Fruit fly (Drosophila melanogaster) whole organism, prepupa: ENCODE data around the gene CG33687.

Experiments
- Blimp-1 ChIP-seq: fragments of 200-800 bp; sonication (Bioruptor generic); optimal IDR thresholded peaks from 3 replicates; lab custom pipeline; 2017; ENCODE audit warnings: missing biosample characterization, missing genetic modification characterization, mild to moderate bottlenecking, moderate library complexity, missing genetic modification reagents
- CG10669 ChIP-seq: fragments of 200-800 bp; sonication (Bioruptor generic); optimal IDR thresholded peaks from 3 replicates; lab custom pipeline; 2018; ENCODE audit warnings: missing biosample characterization, mild to moderate bottlenecking, missing genetic modification characterization, moderate library complexity
- CG11294 ChIP-seq: fragments of 200-800 bp; sonication (Bioruptor generic); IDR thresholded peaks from 2 replicates; pipeline ENCODE4 v1.3.6; 2022; ENCODE audit warnings: missing biosample characterization, missing genetic modification characterization
- CG11762 ChIP-seq: fragments of 200-800 bp; sonication (Bioruptor generic); optimal IDR thresholded peaks from 3 replicates; lab custom pipeline; 2016; ENCODE audit warnings: missing biosample characterization, missing genetic modification characterization; ENCODE audit not compliant: insufficient read depth
- CG11902 ChIP-seq: fragments of 200-800 bp; sonication (Bioruptor generic); optimal IDR thresholded peaks from 3 replicates; lab custom pipeline; 2016; ENCODE audit warnings: missing biosample characterization, missing genetic modification characterization
- CG15336 ChIP-seq: fragments of 200-800 bp; sonication (Bioruptor generic); IDR thresholded peaks from 2 replicates; pipeline ENCODE4 v1.3.6; 2022; ENCODE audit warnings: missing biosample characterization, missing genetic modification characterization
- CG1621 ChIP-seq: fragments of 200-800 bp; sonication (Bioruptor generic); optimal IDR thresholded peaks from 3 replicates; lab custom pipeline; 2018; ENCODE audit warnings: missing biosample characterization, mild to moderate bottlenecking, missing genetic modification characterization
- CG16779 ChIP-seq: fragments of 200-800 bp; sonication (Bioruptor generic); optimal IDR thresholded peaks from 3 replicates; lab custom pipeline; 2017; ENCODE audit warnings: missing biosample characterization, mild to moderate bottlenecking, missing genetic modification characterization
- CG32006 ChIP-seq: fragments of 200-800 bp; sonication (Bioruptor generic); optimal IDR thresholded peaks from 3 replicates; lab custom pipeline; 2017; ENCODE audit warnings: missing biosample characterization, mild to moderate bottlenecking, missing genetic modification characterization
- CG34406 ChIP-seq: fragments of 200-800 bp; sonication (Bioruptor generic); optimal IDR thresholded peaks from 3 replicates; lab custom pipeline; 2016; ENCODE audit warnings: missing biosample characterization, missing genetic modification characterization
- CG3919 ChIP-seq: fragments of 200-800 bp; sonication (Bioruptor generic); optimal IDR thresholded peaks from 3 replicates; lab custom pipeline; 2016; ENCODE audit warnings: missing biosample characterization, missing genetic modification characterization
- CG4318 ChIP-seq: fragments of 200-800 bp; sonication (Bioruptor generic); optimal IDR thresholded peaks from 3 replicates; lab custom pipeline; 2017; ENCODE audit warnings: missing biosample characterization, mild to moderate bottlenecking, missing genetic modification characterization
- CG6276 ChIP-seq: fragments of 200-800 bp; sonication (Bioruptor generic); optimal IDR thresholded peaks from 2 replicates; lab custom pipeline; 2017; ENCODE audit warnings: missing biosample characterization, mild to moderate bottlenecking, missing genetic modification characterization
- CG6792 ChIP-seq: fragments of 200-800 bp; sonication (Bioruptor generic); optimal IDR thresholded peaks from 3 replicates; lab custom pipeline; 2016; ENCODE audit warnings: missing biosample characterization, missing genetic modification characterization
- CG6854 ChIP-seq: fragments of 200-800 bp; sonication (Bioruptor generic); optimal IDR thresholded peaks from 2 replicates; lab custom pipeline; 2017; ENCODE audit warnings: missing biosample characterization, mild to moderate bottlenecking, missing genetic modification characterization
- CG7368 ChIP-seq: fragments of 200-800 bp; sonication (Bioruptor generic); optimal IDR thresholded peaks from 3 replicates; lab custom pipeline; 2016; ENCODE audit warnings: missing biosample characterization, missing genetic modification characterization
- CG8119 ChIP-seq: fragments of 200-800 bp; sonication (Bioruptor generic); IDR thresholded peaks from 3 replicates; pipeline ENCODE4 v1.3.6; 2022; ENCODE audit warnings: missing biosample characterization, missing genetic modification characterization
- CG8319 ChIP-seq: fragments of 200-800 bp; sonication (Bioruptor generic); optimal IDR thresholded peaks from 3 replicates; lab custom pipeline; 2016; ENCODE audit warnings: missing biosample characterization, missing genetic modification characterization
- CG8632 ChIP-seq: fragments of 200-800 bp; sonication (Bioruptor generic); optimal IDR thresholded peaks from 3 replicates; lab custom pipeline; 2016; ENCODE audit warnings: missing biosample characterization, missing genetic modification characterization
- CG9139 ChIP-seq: fragments of 200-800 bp; sonication (Bioruptor generic); optimal IDR thresholded peaks from 3 replicates; lab custom pipeline; 2017; ENCODE audit warnings: missing biosample characterization, mild to moderate bottlenecking, missing genetic modification characterization
- Eip75B ChIP-seq: fragments of 200-800 bp; sonication (Bioruptor generic); optimal IDR thresholded peaks from 3 replicates; lab custom pipeline; 2016; ENCODE audit warnings: missing biosample characterization, missing genetic modification characterization
- Eip78C ChIP-seq: fragments of 200-800 bp; sonication (Bioruptor generic); peaks from one replicate; lab custom pipeline; 2016; ENCODE audit warnings: missing biosample characterization, missing genetic modification characterization
- Ets21C ChIP-seq: fragments of 200-800 bp; sonication (Bioruptor generic); optimal IDR thresholded peaks from 3 replicates; lab custom pipeline; 2016; ENCODE audit warnings: missing biosample characterization, missing genetic modification characterization
- Ets96B ChIP-seq: fragments of 200-800 bp; optimal IDR thresholded peaks from 2 replicates; lab custom pipeline; 2019; ENCODE audit warnings: missing biosample characterization, mild to moderate bottlenecking, missing genetic modification characterization, moderate library complexity
- Gug ChIP-seq: fragments of 200-800 bp; sonication (Bioruptor generic); IDR thresholded peaks from 2 replicates; pipeline ENCODE4 v1.3.6; 2022; ENCODE audit warnings: missing biosample characterization, missing genetic modification characterization
- Hr38 ChIP-seq: sonication (Bioruptor generic); optimal IDR thresholded peaks from 2 replicates; lab custom pipeline; 2016; ENCODE audit warnings: missing biosample characterization, missing genetic modification characterization
- Hr4 ChIP-seq: fragments of 200-800 bp; sonication (Bioruptor generic); optimal IDR thresholded peaks from 3 replicates; lab custom pipeline; 2016; ENCODE audit warnings: missing biosample characterization, missing genetic modification characterization
- Lpt ChIP-seq: fragments of 200-800 bp; sonication (Bioruptor generic); optimal IDR thresholded peaks from 3 replicates; lab custom pipeline; 2016; ENCODE audit warnings: missing biosample characterization, missing genetic modification characterization
- Met ChIP-seq: fragments of 200-800 bp; sonication (Bioruptor generic); optimal IDR thresholded peaks from 3 replicates; lab custom pipeline; 2016; ENCODE audit warnings: missing biosample characterization, missing genetic modification characterization
- OdsH ChIP-seq: fragments of 200-800 bp; sonication (Bioruptor generic); optimal IDR thresholded peaks from 3 replicates; lab custom pipeline; 2016; ENCODE audit warnings: missing biosample characterization, missing genetic modification characterization
- Smox ChIP-seq: fragments of 200-800 bp; sonication (Bioruptor generic); optimal IDR thresholded peaks from 3 replicates; lab custom pipeline; 2016; ENCODE audit warnings: missing biosample characterization, missing genetic modification characterization
- Sox102F ChIP-seq: fragments of 200-800 bp; sonication (Bioruptor generic); optimal IDR thresholded peaks from 2 replicates; lab custom pipeline; 2016; ENCODE audit warnings: missing biosample characterization, mild to moderate bottlenecking, missing genetic modification characterization
- Sox15 ChIP-seq: fragments of 200-800 bp; sonication (Bioruptor generic); optimal IDR thresholded peaks from 3 replicates; lab custom pipeline; 2016; ENCODE audit warnings: missing biosample characterization, missing genetic modification characterization
- achi ChIP-seq: fragments of 200-800 bp; sonication (Bioruptor generic); optimal IDR thresholded peaks from 3 replicates; lab custom pipeline; 2016; ENCODE audit warnings: missing biosample characterization, missing genetic modification characterization
- acj6 ChIP-seq: fragments of 200-800 bp; sonication (Bioruptor generic); optimal IDR thresholded peaks from 3 replicates; lab custom pipeline; 2016; ENCODE audit warnings: missing biosample characterization, missing genetic modification characterization
- eg ChIP-seq: fragments of 200-800 bp; sonication (Bioruptor generic); IDR thresholded peaks from 3 replicates; pipeline ENCODE4 v1.3.6; 2022; ENCODE audit warnings: missing biosample characterization, missing genetic modification characterization
- esn ChIP-seq: fragments of 200-800 bp; sonication (Bioruptor generic); optimal IDR thresholded peaks from 2 replicates; lab custom pipeline; 2016; ENCODE audit warnings: missing biosample characterization, mild to moderate bottlenecking, missing genetic modification characterization, moderate library complexity
- fd59A ChIP-seq: fragments of 200-800 bp; sonication (Bioruptor generic); optimal IDR thresholded peaks from 2 replicates; lab custom pipeline; 2017; ENCODE audit warnings: missing biosample characterization, mild to moderate bottlenecking, missing genetic modification characterization, missing genetic modification reagents
- fd85E ChIP-seq: fragments of 200-800 bp; sonication (Bioruptor generic); optimal IDR thresholded peaks from 3 replicates; lab custom pipeline; 2016; ENCODE audit warnings: missing biosample characterization, missing genetic modification characterization
- fkh ChIP-seq: fragments of 200-800 bp; sonication (Bioruptor generic); optimal IDR thresholded peaks from 3 replicates; lab custom pipeline; 2017; ENCODE audit warnings: missing biosample characterization, mild to moderate bottlenecking, missing genetic modification characterization, moderate library complexity
- lz ChIP-seq: fragments of 200-800 bp; sonication (Bioruptor generic); optimal IDR thresholded peaks from 3 replicates; lab custom pipeline; 2016; ENCODE audit warnings: missing biosample characterization, missing genetic modification characterization
- net ChIP-seq: fragments of 200-800 bp; sonication (Bioruptor generic); optimal IDR thresholded peaks from 3 replicates; lab custom pipeline; 2016; ENCODE audit warnings: missing biosample characterization, missing genetic modification characterization
- salr ChIP-seq, 2 experiments: fragments of 200-800 bp; sonication (Bioruptor generic); optimal IDR thresholded peaks; 3 replicates each; lab custom pipeline; 2016 to 2018; ENCODE audit warnings: missing biosample characterization in 2 of 2, missing genetic modification characterization in 2 of 2, mild to moderate bottlenecking in 1 of 2
- spab ChIP-seq: fragments of 200-800 bp; sonication (Bioruptor generic); optimal IDR thresholded peaks from 2 replicates; lab custom pipeline; 2017; ENCODE audit warnings: missing biosample characterization, mild to moderate bottlenecking, missing genetic modification characterization, missing genetic modification reagents
- ss ChIP-seq, 2 experiments: fragments of 200-800 bp; sonication (Bioruptor generic); optimal IDR thresholded peaks; 2 replicates in 1 of 2; 3 replicates in 1 of 2; lab custom pipeline; 2017 to 2018; ENCODE audit warnings: mild to moderate bottlenecking in 2 of 2, missing biosample characterization in 2 of 2, missing genetic modification characterization in 2 of 2, moderate library complexity in 1 of 2
- svp ChIP-seq: fragments of 200-800 bp; sonication (Bioruptor generic); peaks from one replicate; lab custom pipeline; 2016; ENCODE audit warnings: missing biosample characterization, missing genetic modification characterization
- topi ChIP-seq: fragments of 200-800 bp; sonication (Bioruptor generic); optimal IDR thresholded peaks from 3 replicates; lab custom pipeline; 2016; ENCODE audit warnings: missing biosample characterization, missing genetic modification characterization

The CG33687 gene

DNA sequence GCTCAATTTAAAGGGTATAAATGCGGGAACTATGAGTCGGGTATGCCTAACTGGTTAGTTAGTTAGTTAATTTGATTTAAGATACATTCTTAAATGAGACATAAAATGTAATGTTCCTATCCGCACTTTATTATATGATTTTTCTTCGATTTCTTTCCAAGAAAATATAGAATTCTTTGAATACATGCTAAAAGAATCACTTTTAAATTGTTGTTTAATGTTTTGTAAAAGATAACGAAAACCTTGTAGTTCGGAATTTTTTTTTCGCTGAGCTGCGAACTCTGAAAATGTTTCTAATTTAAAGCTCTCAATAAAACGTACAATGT, 37.6 kb upstream of the CG33687 start:
- no peak for TF ChIP-seq Smox (GFP tag; lab: Kevin White, UChicago)
- TF ChIP-seq CG32006 (GFP tag; lab: Kevin White, UChicago), result no peak
- no peak for TF ChIP-seq CG6792 (GFP tag; lab: Kevin White, UChicago)
- no peak for TF ChIP-seq CG10669 (GFP tag; lab: Kevin White, UChicago)
- peak; percentile 1 for TF ChIP-seq CG4318 (GFP tag; lab: Kevin White, UChicago)
- no peak for TF ChIP-seq Lpt (GFP tag; lab: Kevin White, UChicago)
- TF ChIP-seq fkh (GFP tag; lab: Kevin White, UChicago), result no peak
- peak; percentile 69 for TF ChIP-seq Eip78C (GFP tag; lab: Kevin White, UChicago)
- TF ChIP-seq esn, result no peak
- no peak for TF ChIP-seq CG34406
- no peak for TF ChIP-seq achi
- no peak for TF ChIP-seq acj6 (GFP tag; lab: Kevin White, UChicago)
- TF ChIP-seq CG6276 (GFP tag; lab: Kevin White, UChicago), result no peak
- no peak for TF ChIP-seq CG9139
- no peak for TF ChIP-seq CG7368 (GFP tag; lab: Kevin White, UChicago)
- no peak for TF ChIP-seq CG16779 (tag; lab: Kevin White, UChicago)
- no peak for TF ChIP-seq CG11762 (GFP tag; lab: Kevin White, UChicago)
- no peak for TF ChIP-seq net
- no peak for TF ChIP-seq Hr38 (GFP tag; lab: Kevin White, UChicago)
- no peak for TF ChIP-seq ss (GFP tag; optimal IDR thresholded peaks at IDR 0.05; lab: Kevin White, UChicago)
- peak; percentile 11 for TF ChIP-seq OdsH
- no peak for TF ChIP-seq eg (GFP tag; lab: Robert Waterston, UW)
- no peak for TF ChIP-seq CG11294 (GFP tag; lab: Robert Waterston, UW)
- no peak for TF ChIP-seq Met (GFP tag; lab: Kevin White, UChicago)
- peak; percentile 59 for TF ChIP-seq svp
- no peak for TF ChIP-seq salr (GFP tag; optimal IDR thresholded peaks at IDR 0.05; lab: Kevin White, UChicago)
- no peak for TF ChIP-seq CG6854 (GFP tag; lab: Kevin White, UChicago)
- peak; percentile 10 for TF ChIP-seq Hr4 (GFP tag; lab: Kevin White, UChicago)
- TF ChIP-seq, all 60 proteins: peak for 5

- TF ChIP-seq CG8119 (GFP tag; lab: Robert Waterston, UW) (peak; percentile 57), Smox (GFP tag; lab: Kevin White, UChicago) (peak; percentile 32), Sox15 (GFP tag; lab: Kevin White, UChicago) (no peak), CG11902 (no peak), CG8319 (GFP tag; lab: Kevin White, UChicago) (no peak), Eip75B (GFP tag; lab: Kevin White, UChicago) (peak; percentile 12), CG15336 (GFP tag; lab: Robert Waterston, UW) (peak; percentile 62), fkh (GFP tag; lab: Kevin White, UChicago) (no peak), CG32006 (GFP tag; lab: Kevin White, UChicago) (peak; percentile 68), fd85E (GFP tag; lab: Kevin White, UChicago) (no peak), fd59A (GFP tag; lab: Kevin White, UChicago) (no peak), CG6854 (GFP tag; lab: Kevin White, UChicago) (no peak), Lpt (GFP tag; lab: Kevin White, UChicago) (no peak), CG8632 (peak; percentile 26), CG3919 (GFP tag; lab: Kevin White, UChicago) (peak; percentile 22), CG7368 (GFP tag; lab: Kevin White, UChicago) (no peak), CG1621 (tag; lab: Kevin White, UChicago) (no peak), eg (GFP tag; lab: Robert Waterston, UW) (no peak; the same call in 2 of the 3 replicates), Eip78C (GFP tag; lab: Kevin White, UChicago) (peak; percentile 73), topi (GFP tag; lab: Kevin White, UChicago) (no peak), CG11762 (GFP tag; lab: Kevin White, UChicago) (no peak), Gug (GFP tag; lab: Robert Waterston, UW) (0 out of 2 replicates have a peak, but pooled peaks have one; percentile 17), CG16779 (tag; lab: Kevin White, UChicago) (no peak), Ets21C (GFP tag; lab: Kevin White, UChicago) (no peak), Blimp-1 (GFP tag; lab: Kevin White, UChicago) (no peak), CG6276 (GFP tag; lab: Kevin White, UChicago) (no peak), lz (GFP tag; lab: Kevin White, UChicago) (peak; percentile 3), Ets96B (tag; lab: Kevin White, UChicago) (no peak), achi (peak; percentile 52), acj6 (GFP tag; lab: Kevin White, UChicago) (peak; percentile 39), Hr4 (GFP tag; lab: Kevin White, UChicago) (peak; percentile 51), CG4318 (GFP tag; lab: Kevin White, UChicago) (peak; percentile 7), OdsH (peak; percentile 44), CG11294 (GFP tag; lab: Robert Waterston, UW) (no peak), Hr38 (GFP tag; lab: Kevin White, UChicago) (no peak), spab (GFP tag; lab: Kevin White, UChicago) (peak; percentile 7), Sox102F (GFP tag; lab: Kevin White, UChicago) (no peak), CG34406 (peak; percentile 12)
These were observed 37.1 kb upstream of the CG33687 start for dm6 chr3L:16160420-16161069.
